Fruit fly (Drosophila melanogaster): ENCODE results near the gene KdelR.

- TF ChIP-seq Dll (optimal IDR thresholded peaks at IDR 0.05) = no peak
- TF ChIP-seq usp (GFP tag; optimal IDR thresholded peaks at IDR 0.05) = no peak
- TF ChIP-seq pan (optimal IDR thresholded peaks at IDR 0.05) = no peak
- no peak for TF ChIP-seq CG8478 (optimal IDR thresholded peaks at IDR 0.05)
- no peak for TF ChIP-seq psq (optimal IDR thresholded peaks at IDR 0.05)
- TF ChIP-seq EcR (GFP tag; optimal IDR thresholded peaks at IDR 0.05) = no peak
Observed at dm6 chr2L:10395035-10395434, 31.7 kb upstream of the KdelR start.
